Worm (Caenorhabditis elegans) whole organism, early embryonic: Measurements from ENCODE around the gene T09A5.15.

Source experiments
- B0310.2 ChIP-seq: sonication (generic microtip); optimal IDR thresholded peaks from 2 replicates; lab custom pipeline; 2016; ENCODE audit warnings: mild to moderate bottlenecking, missing genetic modification characterization, missing compliant biosample characterization
- ets-7 ChIP-seq: sonication (generic microtip); optimal IDR thresholded peaks from 2 replicates; lab custom pipeline; 2016; ENCODE audit warnings: missing genotype, missing genetic modification characterization, missing compliant biosample characterization
- flt-1 ChIP-seq: fragments of 200-800 bp; sonication (Bioruptor generic); IDR thresholded peaks from 2 replicates; pipeline ENCODE4 v1.3.6; 2022; ENCODE audit warnings: missing genetic modification characterization, missing compliant biosample characterization
- hmbx-1 ChIP-seq: sonication (generic microtip); optimal IDR thresholded peaks from 2 replicates; lab custom pipeline; 2016; ENCODE audit warnings: mild to moderate bottlenecking, missing genetic modification characterization, missing compliant biosample characterization
- hmg-4 ChIP-seq: fragments of 200-800 bp; sonication (Bioruptor generic); optimal IDR thresholded peaks from 2 replicates; lab custom pipeline; 2018; ENCODE audit warnings: mild to moderate bottlenecking, missing genetic modification characterization, missing compliant biosample characterization
- hnd-1 ChIP-seq: sonication (generic microtip); optimal IDR thresholded peaks from 2 replicates; lab custom pipeline; 2016; ENCODE audit warnings: missing genetic modification characterization, missing compliant biosample characterization
- scrt-1 ChIP-seq: fragments of 200-800 bp; sonication (Bioruptor generic); IDR thresholded peaks from 2 replicates; pipeline ENCODE4 v1.3.6; 2022; ENCODE audit warnings: missing genetic modification characterization, missing compliant biosample characterization
- sea-1 ChIP-seq: fragments of 200-800 bp; sonication (Bioruptor generic); conservative IDR thresholded peaks from 2 replicates; pipeline ENCODE4 v1.3.6; 2022; ENCODE audit warnings: missing genetic modification characterization, missing compliant biosample characterization
- tbx-11 ChIP-seq: fragments of 200-800 bp; sonication (Bioruptor generic); IDR thresholded peaks from 2 replicates; pipeline ENCODE4 v1.3.6; 2022; ENCODE audit warnings: missing genetic modification characterization, missing compliant biosample characterization
- tbx-37 ChIP-seq: fragments of 200-800 bp; sonication (Bioruptor generic); conservative IDR thresholded peaks from 2 replicates; pipeline ENCODE4 v1.3.6; 2022; ENCODE audit warnings: missing genetic modification reagents, missing genetic modification characterization, missing compliant biosample characterization
- tra-4 ChIP-seq: sonication (generic microtip); optimal IDR thresholded peaks from 2 replicates; lab custom pipeline; 2017; ENCODE audit warnings: missing genetic modification characterization, missing compliant biosample characterization

The T09A5.15 gene

ce11 chrII:7907539-7907997 is 49.8 kb downstream of the T09A5.15 start, which contains the start of gene best-23:
TSS of gene best-23 (minus strand) at chrII:7907589.
- TF ChIP-seq ets-7 (tag; lab: Kevin White, UChicago) (no peak), sea-1 (GFP tag; lab: Robert Waterston, UW) (no peak), hnd-1 (no peak), B0310.2 (tag; lab: Kevin White, UChicago) (no peak), hmbx-1 (tag; lab: Kevin White, UChicago) (no peak), tra-4 (tag; lab: Kevin White, UChicago) (no peak), scrt-1 (GFP tag; lab: Robert Waterston, UW) (no peak), tbx-37 (GFP tag; lab: Robert Waterston, UW) (no peak), tbx-11 (GFP tag; lab: Robert Waterston, UW) (no peak), flt-1 (no peak), hmg-4 (GFP tag; lab: Kevin White, UChicago) (no peak)
